Fruit fly (Drosophila melanogaster): ENCODE measurements around the gene ATP6AP2.

- TF ChIP-seq jim (GFP tag; optimal IDR thresholded peaks at IDR 0.05) (no peak), h (GFP tag; optimal IDR thresholded peaks at IDR 0.05) (no peak)
Observed at dm6 chr3R:9251543-9251942, 8.9 kb upstream of the ATP6AP2 start, which contains the start of gene St2.

Measured in whole organism, wandering third instar larva.